Worm (Caenorhabditis elegans): ENCODE data around the gene dod-22.

The dod-22 gene

DNA sequence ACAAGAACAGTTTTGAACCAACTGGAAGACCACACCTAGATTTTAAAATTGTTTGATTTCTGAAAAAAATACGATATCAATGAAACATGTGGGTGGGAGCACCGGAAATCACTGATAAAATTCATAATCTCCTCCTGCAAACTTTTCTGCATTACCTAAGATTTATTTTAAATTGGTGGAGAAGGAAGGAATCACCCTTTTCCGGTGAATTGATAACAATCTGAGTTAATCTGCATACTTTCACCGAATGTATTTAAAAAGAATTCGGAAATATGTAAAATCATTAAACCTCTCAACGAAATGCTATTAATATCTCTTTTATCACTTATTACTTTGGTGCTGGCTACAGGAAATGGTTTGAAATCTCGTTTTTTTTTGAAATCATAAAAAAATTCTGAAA lies 22.5 kb upstream of the dod-22 start, which contains the start of gene dct-19:
TSS of gene dct-19 (plus strand) at position 301 of the 400 bp plus-strand sequence.
- TF ChIP-seq ref-1 (GFP tag; conservative IDR thresholded peaks at IDR 0.05), result no peak
- TF ChIP-seq flt-1 (GFP tag; IDR thresholded peaks at IDR 0.05), result no peak
- TF ChIP-seq med-1 (GFP tag; optimal IDR thresholded peaks at IDR 0.05; ENCODE audit: insufficient read depth), result no peak
- TF ChIP-seq cog-1 (tag; optimal IDR thresholded peaks at IDR 0.05), result no peak
- TF ChIP-seq tab-1 (GFP tag; IDR thresholded peaks at IDR 0.05), result no peak
- TF ChIP-seq ztf-23 (GFP tag; IDR thresholded peaks at IDR 0.05), result no peak
- TF ChIP-seq T22C8.4 (GFP tag; IDR thresholded peaks at IDR 0.05), result no peak
- TF ChIP-seq klf-2 (GFP tag; conservative IDR thresholded peaks at IDR 0.05), result no peak

DNA sequence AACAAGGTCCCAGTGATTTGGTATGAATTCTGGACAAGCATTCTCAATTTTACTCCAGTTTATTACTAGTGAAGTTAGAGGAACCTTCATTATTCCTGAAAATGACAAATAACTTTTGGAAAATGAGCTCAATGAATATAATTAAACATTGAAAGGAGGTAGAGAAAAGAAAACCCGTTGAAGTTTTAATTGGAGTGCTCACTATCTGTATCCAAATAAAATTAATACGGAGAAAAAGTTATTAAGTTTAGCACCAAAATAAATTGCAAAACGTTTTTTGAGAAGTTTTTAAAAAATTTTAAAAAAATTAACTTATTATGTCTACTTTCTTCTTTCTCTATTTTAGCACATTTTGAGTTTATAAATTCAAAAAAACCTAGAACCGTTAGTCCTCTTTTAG lies 18.7 kb upstream of the dod-22 start, which contains the start of gene F55G11.1:
TSS of gene F55G11.1 (minus strand) at position 101 of the 400 bp plus-strand sequence.
- TF ChIP-seq ref-1 (GFP tag; conservative IDR thresholded peaks at IDR 0.05) (no peak), flt-1 (GFP tag; IDR thresholded peaks at IDR 0.05) (no peak), ztf-23 (GFP tag; IDR thresholded peaks at IDR 0.05) (no peak), tab-1 (GFP tag; IDR thresholded peaks at IDR 0.05) (no peak), med-1 (GFP tag; optimal IDR thresholded peaks at IDR 0.05; ENCODE audit: insufficient read depth) (no peak), cog-1 (tag; optimal IDR thresholded peaks at IDR 0.05) (no peak)

DNA sequence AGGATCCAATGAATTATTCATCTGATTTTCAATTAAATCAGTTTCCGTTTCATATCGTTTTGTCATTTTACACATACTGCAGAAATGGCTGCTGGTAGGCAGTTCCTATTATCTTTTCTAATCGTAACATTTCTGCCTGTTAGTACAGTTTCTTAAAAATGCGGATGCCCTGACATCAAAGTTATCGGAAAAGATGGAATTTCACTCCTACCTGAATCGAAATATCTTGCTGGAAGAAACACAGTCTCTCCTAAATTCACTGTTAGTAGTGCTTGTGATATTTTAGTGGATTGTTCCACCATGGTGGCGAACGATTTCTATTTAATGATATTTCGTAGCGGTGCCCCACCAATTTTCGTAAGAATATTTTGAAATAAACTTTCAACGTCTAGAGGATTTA lies 16.7 kb upstream of the dod-22 start, which contains the start of gene F55G11.10:
TSS of gene F55G11.10 (plus strand) at position 301 of the 400 bp plus-strand sequence.
- TF ChIP-seq cog-1 (tag; optimal IDR thresholded peaks at IDR 0.05), result no peak
- no peak for TF ChIP-seq tab-1 (GFP tag; IDR thresholded peaks at IDR 0.05)
- TF ChIP-seq ref-1 (GFP tag; conservative IDR thresholded peaks at IDR 0.05), result no peak
- no peak for TF ChIP-seq med-1 (GFP tag; optimal IDR thresholded peaks at IDR 0.05; ENCODE audit: insufficient read depth)
- TF ChIP-seq flt-1 (GFP tag; IDR thresholded peaks at IDR 0.05), result no peak
- no peak for TF ChIP-seq ztf-23 (GFP tag; IDR thresholded peaks at IDR 0.05)
- TF ChIP-seq klf-2 (GFP tag; conservative IDR thresholded peaks at IDR 0.05), result no peak

DNA sequence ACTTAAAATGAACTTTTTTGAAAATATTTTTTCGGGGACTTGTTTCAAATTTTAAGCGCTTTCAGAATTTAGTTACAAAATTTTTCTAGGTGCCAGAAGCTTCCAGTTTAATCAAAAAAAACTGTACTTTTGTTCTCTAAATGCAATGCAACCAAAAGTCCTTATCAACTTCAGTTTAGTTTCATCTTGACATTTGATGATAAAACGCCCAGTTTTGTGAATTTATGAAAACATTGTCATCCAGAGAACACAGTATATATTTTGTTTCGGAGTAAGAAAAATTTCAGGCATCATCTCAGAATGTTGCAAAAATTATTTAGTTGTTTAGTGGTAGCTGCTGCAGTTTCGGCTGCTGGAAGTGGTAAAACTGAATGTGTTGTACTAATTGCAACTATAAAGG lies 7.4 kb upstream of the dod-22 start, which contains the start of gene F55G11.6:
TSS of gene F55G11.6 (plus strand) at position 301 of the 400 bp plus-strand sequence.
- TF ChIP-seq tab-1 (GFP tag; IDR thresholded peaks at IDR 0.05) (no peak), ref-1 (GFP tag; conservative IDR thresholded peaks at IDR 0.05) (no peak), ztf-23 (GFP tag; IDR thresholded peaks at IDR 0.05) (no peak), klf-2 (GFP tag; conservative IDR thresholded peaks at IDR 0.05) (no peak), ztf-29 (GFP tag; IDR thresholded peaks at IDR 0.05) (no peak), med-1 (GFP tag; optimal IDR thresholded peaks at IDR 0.05; ENCODE audit: insufficient read depth) (no peak), flt-1 (GFP tag; IDR thresholded peaks at IDR 0.05) (no peak), T22C8.4 (GFP tag; IDR thresholded peaks at IDR 0.05) (no peak), cog-1 (tag; optimal IDR thresholded peaks at IDR 0.05) (no peak)

DNA sequence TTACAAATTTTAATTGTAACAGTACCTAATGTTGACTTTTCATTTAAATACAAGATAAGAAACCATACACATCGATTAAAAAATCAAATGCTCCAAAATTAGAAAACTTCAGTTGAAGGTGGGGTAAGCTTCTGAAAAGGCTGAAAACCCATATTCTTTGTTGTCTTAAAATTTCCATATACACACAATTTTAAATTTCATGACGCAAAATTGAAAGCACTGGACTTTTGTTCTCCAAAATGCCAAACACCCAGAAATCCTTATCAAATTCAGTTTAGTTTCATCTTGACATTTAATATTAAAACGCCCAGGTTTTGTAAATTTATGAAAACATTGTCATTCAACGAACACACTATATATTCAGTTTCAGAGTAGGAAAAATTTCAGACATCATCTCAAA lies 5.0 kb upstream of the dod-22 start, which contains the start of gene F55G11.7:
TSS of gene F55G11.7 (plus strand) at position 301 of the 400 bp plus-strand sequence.
- no peak for TF ChIP-seq T22C8.4 (GFP tag; IDR thresholded peaks at IDR 0.05)
- TF ChIP-seq ztf-23 (GFP tag; IDR thresholded peaks at IDR 0.05), result no peak
- TF ChIP-seq cog-1 (tag; optimal IDR thresholded peaks at IDR 0.05), result no peak
- TF ChIP-seq flt-1 (GFP tag; IDR thresholded peaks at IDR 0.05), result no peak
- no peak for TF ChIP-seq med-1 (GFP tag; optimal IDR thresholded peaks at IDR 0.05; ENCODE audit: insufficient read depth)
- no peak for TF ChIP-seq klf-2 (GFP tag; conservative IDR thresholded peaks at IDR 0.05)
- no peak for TF ChIP-seq ref-1 (GFP tag; conservative IDR thresholded peaks at IDR 0.05)
- no peak for TF ChIP-seq tab-1 (GFP tag; IDR thresholded peaks at IDR 0.05)
- no peak for TF ChIP-seq ztf-29 (GFP tag; IDR thresholded peaks at IDR 0.05)

DNA sequence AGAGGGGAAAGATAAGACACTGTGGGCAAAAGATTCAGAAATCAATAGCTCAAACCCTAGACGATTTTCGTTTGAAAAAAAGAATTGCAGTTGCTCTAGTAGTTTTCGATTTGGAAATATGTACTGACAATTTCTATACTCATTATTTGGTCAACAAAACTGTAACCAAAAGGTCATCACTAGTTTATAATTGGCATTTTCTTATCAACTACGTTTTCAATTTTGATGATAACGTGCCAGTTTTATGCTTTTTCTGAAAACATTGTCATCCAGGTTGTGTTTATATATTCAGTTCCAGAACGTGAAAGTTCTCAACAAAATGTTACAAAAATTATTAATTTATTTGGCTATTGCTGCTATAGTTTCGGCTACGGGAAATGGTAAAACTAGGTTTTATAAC lies 2.6 kb upstream of the dod-22 start, which contains the start of gene F55G11.8:
TSS of gene F55G11.8 (plus strand) at position 245 of the 400 bp plus-strand sequence.
- TF ChIP-seq T22C8.4 (GFP tag; IDR thresholded peaks at IDR 0.05) (no peak), ztf-29 (GFP tag; IDR thresholded peaks at IDR 0.05) (no peak), tab-1 (GFP tag; IDR thresholded peaks at IDR 0.05) (no peak), klf-2 (GFP tag; conservative IDR thresholded peaks at IDR 0.05) (no peak), flt-1 (GFP tag; IDR thresholded peaks at IDR 0.05) (no peak), med-1 (GFP tag; optimal IDR thresholded peaks at IDR 0.05; ENCODE audit: insufficient read depth) (no peak), cog-1 (tag; optimal IDR thresholded peaks at IDR 0.05) (no peak), ztf-23 (GFP tag; IDR thresholded peaks at IDR 0.05) (no peak), ref-1 (GFP tag; conservative IDR thresholded peaks at IDR 0.05) (no peak)

DNA sequence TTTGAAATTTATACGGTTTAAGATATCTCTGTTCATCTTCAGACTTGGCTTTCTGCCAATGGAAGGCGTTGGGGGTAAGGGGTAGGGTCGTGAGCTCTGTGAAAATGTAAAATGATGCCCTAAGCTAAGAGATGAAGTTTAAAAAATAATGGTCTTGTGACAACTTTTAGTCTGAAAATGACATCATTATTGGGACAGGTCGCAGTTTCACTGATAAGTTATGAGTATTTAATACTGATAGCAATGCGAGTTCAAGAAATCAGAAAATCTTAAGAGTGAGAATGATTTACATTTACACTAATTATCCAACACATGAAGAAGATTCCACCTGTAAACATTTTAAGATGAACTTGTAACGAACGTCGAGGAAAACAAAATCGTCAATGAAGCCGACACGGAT lies 526 bp upstream of the dod-22 start:
- TF ChIP-seq ztf-29 (GFP tag; IDR thresholded peaks at IDR 0.05) (no peak), cog-1 (tag; optimal IDR thresholded peaks at IDR 0.05) (no peak), med-1 (GFP tag; optimal IDR thresholded peaks at IDR 0.05; ENCODE audit: insufficient read depth) (no peak), ref-1 (GFP tag; conservative IDR thresholded peaks at IDR 0.05) (no peak), klf-2 (GFP tag; conservative IDR thresholded peaks at IDR 0.05) (no peak), tab-1 (GFP tag; IDR thresholded peaks at IDR 0.05) (no peak), ztf-23 (GFP tag; IDR thresholded peaks at IDR 0.05) (no peak), flt-1 (GFP tag; IDR thresholded peaks at IDR 0.05) (no peak), T22C8.4 (GFP tag; IDR thresholded peaks at IDR 0.05) (no peak)

DNA sequence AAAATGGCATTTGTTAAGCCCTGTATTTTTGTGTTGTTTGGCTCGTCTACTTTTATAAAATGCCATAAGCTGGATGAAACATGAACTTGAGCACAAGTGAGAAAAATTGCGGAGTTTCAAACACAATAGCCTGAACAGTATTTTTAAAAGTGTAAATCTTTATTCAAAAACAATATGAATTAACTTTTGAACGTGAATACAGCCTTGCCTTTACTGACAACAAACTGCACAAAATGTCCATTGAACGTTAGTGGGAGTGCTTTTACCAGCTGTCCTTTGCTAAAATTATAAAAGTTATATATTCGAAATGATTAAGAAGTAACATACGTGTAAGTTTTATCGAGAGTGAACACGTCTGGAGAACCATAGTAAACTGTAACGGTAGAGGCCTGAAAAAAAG lies 2.1 kb downstream of the dod-22 start:
- TF ChIP-seq T22C8.4 (GFP tag; IDR thresholded peaks at IDR 0.05), result no peak
- TF ChIP-seq klf-2 (GFP tag; conservative IDR thresholded peaks at IDR 0.05), result no peak
- no peak for TF ChIP-seq ztf-23 (GFP tag; IDR thresholded peaks at IDR 0.05)
- no peak for TF ChIP-seq flt-1 (GFP tag; IDR thresholded peaks at IDR 0.05)
- no peak for TF ChIP-seq tab-1 (GFP tag; IDR thresholded peaks at IDR 0.05)
- no peak for TF ChIP-seq med-1 (GFP tag; optimal IDR thresholded peaks at IDR 0.05; ENCODE audit: insufficient read depth)
- TF ChIP-seq ztf-29 (GFP tag; IDR thresholded peaks at IDR 0.05), result no peak
- no peak for TF ChIP-seq ref-1 (GFP tag; conservative IDR thresholded peaks at IDR 0.05)
- TF ChIP-seq cog-1 (tag; optimal IDR thresholded peaks at IDR 0.05), result no peak

DNA sequence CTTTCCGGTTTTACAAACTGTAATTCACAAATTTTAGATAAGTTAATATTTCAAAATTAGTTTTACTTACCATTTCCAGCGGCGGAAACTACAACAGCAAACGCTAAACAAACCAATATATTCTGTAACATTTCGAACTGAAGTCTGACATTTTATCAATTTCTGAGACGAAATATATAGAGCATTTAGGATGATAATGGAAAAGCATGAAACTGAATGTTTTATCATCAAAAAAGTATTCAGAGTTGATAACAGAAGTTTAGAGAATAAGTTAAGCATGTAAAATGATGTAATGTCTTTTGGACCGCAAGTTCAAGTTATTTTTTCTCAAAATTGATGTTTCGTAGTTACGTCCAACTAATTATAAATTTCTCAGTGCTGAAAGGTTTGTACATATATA lies 4.0 kb downstream of the dod-22 start, which contains the start of gene F55G11.2:
TSS of gene F55G11.2 (minus strand) at position 149 of the 400 bp plus-strand sequence.
- TF ChIP-seq med-1 (GFP tag; optimal IDR thresholded peaks at IDR 0.05; ENCODE audit: insufficient read depth), result no peak
- no peak for TF ChIP-seq klf-2 (GFP tag; conservative IDR thresholded peaks at IDR 0.05)
- no peak for TF ChIP-seq ref-1 (GFP tag; conservative IDR thresholded peaks at IDR 0.05)
- no peak for TF ChIP-seq ztf-29 (GFP tag; IDR thresholded peaks at IDR 0.05)
- TF ChIP-seq cog-1 (tag; optimal IDR thresholded peaks at IDR 0.05), result no peak
- TF ChIP-seq ztf-23 (GFP tag; IDR thresholded peaks at IDR 0.05), result no peak
- no peak for TF ChIP-seq T22C8.4 (GFP tag; IDR thresholded peaks at IDR 0.05)
- no peak for TF ChIP-seq tab-1 (GFP tag; IDR thresholded peaks at IDR 0.05)
- TF ChIP-seq flt-1 (GFP tag; IDR thresholded peaks at IDR 0.05), result no peak
